Worm (Caenorhabditis elegans): ENCODE measurements around the gene Y32F6B.9.

Y32F6B.9 gene

DNA sequence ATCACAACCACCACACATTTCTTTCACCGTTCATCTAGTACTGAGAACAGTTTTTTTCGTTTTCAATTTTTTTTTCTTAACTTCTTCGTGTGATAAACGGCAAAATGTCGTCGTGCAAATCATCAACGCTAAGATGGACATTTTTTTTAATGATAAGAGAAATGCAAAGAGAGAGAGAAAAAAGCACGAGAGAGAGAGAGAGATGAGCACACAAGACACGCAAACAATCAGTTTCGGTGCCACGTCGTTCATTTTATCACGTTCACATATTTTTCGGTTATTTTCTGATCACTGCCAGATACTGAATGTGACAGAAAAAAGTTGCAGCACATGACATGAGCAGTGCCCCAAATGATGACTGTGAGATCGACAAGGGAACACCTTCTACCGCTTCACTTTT, 10.3 kb upstream of the Y32F6B.9 start, which contains the start of gene egl-9:
Gene egl-9, plus strand, starts transcription at position 328 of the 400 bp plus-strand sequence.
- TF ChIP-seq php-3 (GFP tag; IDR thresholded peaks at IDR 0.05), result no peak
- no peak for TF ChIP-seq lin-29 (GFP tag; IDR thresholded peaks at IDR 0.05)
- TF ChIP-seq ceh-20 (GFP tag; IDR thresholded peaks at IDR 0.05), result 0 out of 2 replicates have a peak, but pooled peaks have one; percentile 48
- TF ChIP-seq lim-7 (GFP tag; IDR thresholded peaks at IDR 0.05), result no peak
- no peak for TF ChIP-seq saeg-2 (GFP tag; IDR thresholded peaks at IDR 0.05)
- no peak for TF ChIP-seq zip-11 (GFP tag; IDR thresholded peaks at IDR 0.05)
- TF ChIP-seq nhr-28 (tag; optimal IDR thresholded peaks at IDR 0.05), result peak; percentile 64
- no peak for TF ChIP-seq Y48G9A.11 (GFP tag; IDR thresholded peaks at IDR 0.05)
- TF ChIP-seq ceh-62 (tag; optimal IDR thresholded peaks at IDR 0.05), result no peak
- peak; percentile 19 for TF ChIP-seq pqm-1 (tag; optimal IDR thresholded peaks at IDR 0.05)
- TF ChIP-seq aha-1 (tag), result peak; percentile 99
- no peak for TF ChIP-seq dmd-9 (GFP tag; IDR thresholded peaks at IDR 0.05)
- TF ChIP-seq aly-2 (tag; optimal IDR thresholded peaks at IDR 0.05), result no peak
- no peak for TF ChIP-seq duxl-1 (tag; optimal IDR thresholded peaks at IDR 0.05; ENCODE audit: poor library complexity)
- TF ChIP-seq dmd-8 (GFP tag; IDR thresholded peaks at IDR 0.05), result no peak
- peak; percentile 91 for TF ChIP-seq dmd-6 (GFP tag; IDR thresholded peaks at IDR 0.05)
- TF ChIP-seq mxl-3 (GFP tag; optimal IDR thresholded peaks at IDR 0.05), result peak; percentile 2
- TF ChIP-seq egl-43 (GFP tag; IDR thresholded peaks at IDR 0.05), result no peak
- no peak for TF ChIP-seq Y105C5A.15 (GFP tag; IDR thresholded peaks at IDR 0.05)
- no peak for TF ChIP-seq daf-19 (GFP tag; conservative IDR thresholded peaks at IDR 0.05)
- TF ChIP-seq hlh-30 (tag; optimal IDR thresholded peaks at IDR 0.05; ENCODE audit: insufficient read depth), result peak; percentile 85
- TF ChIP-seq lsy-2 (tag; optimal IDR thresholded peaks at IDR 0.05), result peak in 1 of 2 experiments; percentile 57
- TF ChIP-seq nhr-11 (tag; optimal IDR thresholded peaks at IDR 0.05), result no peak
- TF ChIP-seq rbr-2 (tag; optimal IDR thresholded peaks at IDR 0.05), result no peak
- peak in 1 of 2 experiments; percentile 24 for TF ChIP-seq unc-62 (GFP tag; optimal IDR thresholded peaks at IDR 0.05 in 1 of 2)
- no peak for TF ChIP-seq unc-62 (tag; optimal IDR thresholded peaks at IDR 0.05)
- no peak for TF ChIP-seq D1046.2 (GFP tag; IDR thresholded peaks at IDR 0.05)
- no peak for TF ChIP-seq fkh-10 (GFP tag; optimal IDR thresholded peaks at IDR 0.05)
- no peak for TF ChIP-seq lir-3 (tag; optimal IDR thresholded peaks at IDR 0.05)
- no peak; the same call in 1 of the 2 replicates for TF ChIP-seq ctbp-1 (GFP tag; IDR thresholded peaks at IDR 0.05)
- TF ChIP-seq nhr-76 (tag; optimal IDR thresholded peaks at IDR 0.05), result no peak
- TF ChIP-seq hmg-1.1 (GFP tag; IDR thresholded peaks at IDR 0.05), result no peak
- no peak for TF ChIP-seq mxl-2 (GFP tag; conservative IDR thresholded peaks at IDR 0.05)
- TF ChIP-seq ztf-7 (tag; optimal IDR thresholded peaks at IDR 0.05), result no peak
- TF ChIP-seq nhr-25 (tag; optimal IDR thresholded peaks at IDR 0.05; ENCODE audit: borderline replicate concordance, insufficient read depth), result no peak
- TF ChIP-seq pha-4 (GFP tag; IDR thresholded peaks at IDR 0.05), result no peak; the same call in 1 of the 2 replicates
- no peak for TF ChIP-seq pha-4 (tag; optimal IDR thresholded peaks at IDR 0.05)
- peak; percentile 33; the same call in 1 of the 2 replicates for TF ChIP-seq mdt-29 (GFP tag; IDR thresholded peaks at IDR 0.05)
- TF ChIP-seq vab-7 (GFP tag; IDR thresholded peaks at IDR 0.05), result no peak
- peak; percentile 51; the same call in 1 of the 2 replicates for TF ChIP-seq T26A8.4 (GFP tag; IDR thresholded peaks at IDR 0.05)
- no peak for TF ChIP-seq skn-1 (tag; optimal IDR thresholded peaks at IDR 0.05)
- TF ChIP-seq sdz-12 (GFP tag; optimal IDR thresholded peaks at IDR 0.05), result no peak
- TF ChIP-seq snpc-1.2 (GFP tag; IDR thresholded peaks at IDR 0.05), result no peak
- no peak for TF ChIP-seq ztf-11 (tag; optimal IDR thresholded peaks at IDR 0.05)
- TF ChIP-seq R02D3.7 (tag; optimal IDR thresholded peaks at IDR 0.05), result no peak
- no peak for TF ChIP-seq dpl-1 (GFP tag; optimal IDR thresholded peaks at IDR 0.05)
- peak; percentile 7 for TF ChIP-seq nhr-102 (tag; optimal IDR thresholded peaks at IDR 0.05)
- TF ChIP-seq ama-1 (optimal IDR thresholded peaks at IDR 0.05), result peak; percentile 59
- no peak for TF ChIP-seq F10B5.3 (tag; optimal IDR thresholded peaks at IDR 0.05)
- peak; percentile 56 for TF ChIP-seq zfp-3 (GFP tag; conservative IDR thresholded peaks at IDR 0.05)
- no peak for TF ChIP-seq zfp-2 (tag; optimal IDR thresholded peaks at IDR 0.05)
- no peak for TF ChIP-seq snpc-4 (tag; optimal IDR thresholded peaks at IDR 0.05)
- peak; percentile 82 for TF ChIP-seq dve-1 (tag; optimal IDR thresholded peaks at IDR 0.05; ENCODE audit: insufficient read depth)
